Worm (Caenorhabditis elegans): ENCODE measurements around the gene srw-76.

Gene srw-76

ce11 chrV:16640366-16640765 lies 2.3 kb upstream of the srw-76 start:
- TF ChIP-seq elt-4 (tag; optimal IDR thresholded peaks at IDR 0.05) (no peak), pros-1 (tag; optimal IDR thresholded peaks at IDR 0.05) (no peak), nfya-1 (tag; optimal IDR thresholded peaks at IDR 0.05) (no peak), Y22D7AL.16 (tag; optimal IDR thresholded peaks at IDR 0.05) (no peak), ceh-48 (tag; optimal IDR thresholded peaks at IDR 0.05) (no peak)

- no peak for TF ChIP-seq unc-42 (tag; optimal IDR thresholded peaks at IDR 0.05)
- TF ChIP-seq elt-2 (tag; optimal IDR thresholded peaks at IDR 0.05): peak; percentile 76
Observed at ce11 chrV:16635911-16636310, 2.2 kb downstream of the srw-76 start, which contains the start of gene mltn-11. Gene mltn-11, plus strand, starts transcription at chrV:16636186.

- TF ChIP-seq gmeb-2 (tag; optimal IDR thresholded peaks at IDR 0.05) (no peak), T23F11.4 (GFP tag; optimal IDR thresholded peaks at IDR 0.05) (no peak), dve-1 (tag; optimal IDR thresholded peaks at IDR 0.05) (no peak), ttx-3 (tag; optimal IDR thresholded peaks at IDR 0.05) (no peak), C38D4.7 (GFP tag; optimal IDR thresholded peaks at IDR 0.05) (no peak), nfya-1 (tag; optimal IDR thresholded peaks at IDR 0.05) (no peak), hlh-15 (tag; optimal IDR thresholded peaks at IDR 0.05) (no peak), tbx-7 (tag; optimal IDR thresholded peaks at IDR 0.05) (no peak), ceh-31 (tag; optimal IDR thresholded peaks at IDR 0.05) (no peak), unc-55 (GFP tag; optimal IDR thresholded peaks at IDR 0.05) (no peak), unc-3 (GFP tag; conservative IDR thresholded peaks at IDR 0.05) (no peak), unc-3 (tag; optimal IDR thresholded peaks at IDR 0.05) (no peak)
Observed at ce11 chrV:16629600-16629999, 8.5 kb downstream of the srw-76 start, which contains the start of gene srd-21. Gene srd-21, plus strand, starts transcription at chrV:16629900.

ce11 chrV:16628991-16629390 lies 9.1 kb downstream of the srw-76 start, which contains the start of gene W06G6.2:
Gene W06G6.2, plus strand, starts transcription at chrV:16629291.
- TF ChIP-seq lin-11 (tag; optimal IDR thresholded peaks at IDR 0.05): no peak
- peak; percentile 62 for TF ChIP-seq sdc-2 (tag; optimal IDR thresholded peaks at IDR 0.05)
- no peak for TF ChIP-seq lim-6 (tag; optimal IDR thresholded peaks at IDR 0.05)
- TF ChIP-seq fkh-6 (tag; optimal IDR thresholded peaks at IDR 0.05): no peak

ce11 chrV:16627962-16628361 lies 10.1 kb downstream of the srw-76 start, which contains the start of gene oac-53:
Gene oac-53, minus strand, starts transcription at chrV:16627970.
- TF ChIP-seq che-1 (tag; optimal IDR thresholded peaks at IDR 0.05) (no peak), pha-4 (tag; optimal IDR thresholded peaks at IDR 0.05) (no peak), ceh-2 (tag; optimal IDR thresholded peaks at IDR 0.05) (no peak), ceh-22 (tag; optimal IDR thresholded peaks at IDR 0.05) (no peak), elt-2 (tag; optimal IDR thresholded peaks at IDR 0.05) (peak; percentile 32)

- TF ChIP-seq pag-3 (tag; optimal IDR thresholded peaks at IDR 0.05; ENCODE audit: borderline replicate concordance) (peak; percentile 82), unc-55 (GFP tag; optimal IDR thresholded peaks at IDR 0.05) (no peak), pax-1 (tag; optimal IDR thresholded peaks at IDR 0.05) (no peak), pqm-1 (tag; optimal IDR thresholded peaks at IDR 0.05) (no peak), C08G9.2 (tag; optimal IDR thresholded peaks at IDR 0.05) (no peak)
Observed at ce11 chrV:16622754-16623261, 15.3 kb downstream of the srw-76 start, which contains the start of gene Y70C5A.2. Gene Y70C5A.2, minus strand, starts transcription at chrV:16623211.

ce11 chrV:16621894-16622293 lies 16.2 kb downstream of the srw-76 start:
- TF ChIP-seq elt-4 (tag; optimal IDR thresholded peaks at IDR 0.05) (no peak), T23F11.4 (GFP tag; optimal IDR thresholded peaks at IDR 0.05) (no peak), ceh-2 (tag; optimal IDR thresholded peaks at IDR 0.05) (no peak), zip-5 (tag; optimal IDR thresholded peaks at IDR 0.05) (no peak), pag-3 (tag; optimal IDR thresholded peaks at IDR 0.05; ENCODE audit: borderline replicate concordance) (no peak), hlh-6 (tag; optimal IDR thresholded peaks at IDR 0.05) (no peak), elt-2 (tag; optimal IDR thresholded peaks at IDR 0.05) (peak; percentile 26), ceh-18 (tag; optimal IDR thresholded peaks at IDR 0.05) (no peak), pat-9 (tag; optimal IDR thresholded peaks at IDR 0.05) (peak; percentile 24), K02D7.2 (tag; optimal IDR thresholded peaks at IDR 0.05) (no peak), ceh-6 (GFP tag; optimal IDR thresholded peaks at IDR 0.05) (peak; percentile 57), lin-11 (tag; optimal IDR thresholded peaks at IDR 0.05) (peak; percentile 45), ttx-3 (tag; optimal IDR thresholded peaks at IDR 0.05) (peak; percentile 56), ceh-31 (tag; optimal IDR thresholded peaks at IDR 0.05) (no peak)
